Fruit fly (Drosophila melanogaster) whole organism, wandering third instar larva: ENCODE results near the gene CAH7.
A peak's percentile ranks its signal among the peaks of the same experiment; 100 is the strongest.

Experiments
- Abd-B ChIP-seq: fragments of >200 bp; optimal IDR thresholded peaks from 2 replicates; lab custom pipeline; 2017; ENCODE audit warnings: missing biosample characterization, missing genetic modification characterization
- CG32264 ChIP-seq: fragments of 200-800 bp; sonication (Bioruptor generic); optimal IDR thresholded peaks from 2 replicates; lab custom pipeline; 2016; ENCODE audit warnings: missing biosample characterization, missing genetic modification characterization
- CG9705 ChIP-seq: fragments of 200-800 bp; sonication (Bioruptor generic); optimal IDR thresholded peaks from 2 replicates; lab custom pipeline; 2018; ENCODE audit warnings: missing biosample characterization, mild to moderate bottlenecking, missing genetic modification characterization
- CrebA ChIP-seq: fragments of 200-800 bp; sonication (Bioruptor generic); optimal IDR thresholded peaks from 2 replicates; lab custom pipeline; 2016; ENCODE audit warnings: missing biosample characterization, mild to moderate bottlenecking, missing genetic modification characterization, borderline replicate concordance
- Dfd ChIP-seq: fragments of >200 bp; optimal IDR thresholded peaks from 2 replicates; lab custom pipeline; 2017; ENCODE audit warnings: missing biosample characterization, missing genetic modification characterization
- Dif ChIP-seq: fragments of 200-275, 200-300 bp; sonication (Bioruptor generic); optimal IDR thresholded peaks from 2 replicates; lab custom pipeline; 2018; ENCODE audit warnings: missing biosample characterization, missing genetic modification characterization; ENCODE audit not compliant: partially characterized antibody
- GATAd ChIP-seq: sonication (Bioruptor generic); optimal IDR thresholded peaks from 2 replicates; lab custom pipeline; 2016; ENCODE audit warnings: missing biosample characterization, missing genetic modification characterization
- HLH106 ChIP-seq: fragments of 200-800 bp; optimal IDR thresholded peaks from 3 replicates; lab custom pipeline; 2019; ENCODE audit warnings: missing biosample characterization, mild to moderate bottlenecking, missing genetic modification characterization, moderate library complexity
- Hnf4 ChIP-seq: fragments of 200-800 bp; sonication (Bioruptor generic); optimal IDR thresholded peaks from 2 replicates; lab custom pipeline; 2016; ENCODE audit warnings: missing biosample characterization, mild to moderate bottlenecking, missing genetic modification characterization
- Hr78 ChIP-seq: fragments of >200 bp; optimal IDR thresholded peaks from 2 replicates; lab custom pipeline; 2017; ENCODE audit warnings: missing biosample characterization, missing genetic modification characterization
- Hr83 ChIP-seq: fragments of 200-300 bp; sonication (Bioruptor generic); optimal IDR thresholded peaks from 2 replicates; lab custom pipeline; 2016; ENCODE audit warnings: missing biosample characterization, mild to moderate bottlenecking, missing genetic modification characterization, moderate library complexity; ENCODE audit not compliant: poor library complexity, severe bottlenecking
- Jra ChIP-seq: sonication (Bioruptor generic); optimal IDR thresholded peaks from 2 replicates; lab custom pipeline; 2016; ENCODE audit warnings: missing biosample characterization, missing genetic modification characterization
- Mio ChIP-seq: sonication (Bioruptor generic); optimal IDR thresholded peaks from 2 replicates; lab custom pipeline; 2016; ENCODE audit warnings: missing biosample characterization, missing genetic modification characterization
- Myc ChIP-seq: fragments of >200 bp; optimal IDR thresholded peaks from 2 replicates; lab custom pipeline; 2017
- N ChIP-seq: fragments of >200 bp; optimal IDR thresholded peaks from 2 replicates; lab custom pipeline; 2018; ENCODE audit warnings: missing biosample characterization, missing external identifiers, missing genetic modification characterization
- OdsH ChIP-seq: fragments of 200-800 bp; sonication (Bioruptor generic); optimal IDR thresholded peaks from 2 replicates; lab custom pipeline; 2016; ENCODE audit warnings: missing biosample characterization, mild to moderate bottlenecking, missing genetic modification characterization
- Rel ChIP-seq, 2 experiments: fragments of 200-800 bp; sonication (Bioruptor generic) in 1 of 2; optimal IDR thresholded peaks; 2 replicates in 1 of 2; 3 replicates in 1 of 2; lab custom pipeline; 2016 to 2019; ENCODE audit warnings: mild to moderate bottlenecking in 2 of 2, missing biosample characterization in 2 of 2, missing genetic modification characterization in 2 of 2, moderate library complexity in 1 of 2
- Sp1 ChIP-seq: fragments of 200-800 bp; sonication (Bioruptor generic); optimal IDR thresholded peaks from 3 replicates; lab custom pipeline; 2019; ENCODE audit warnings: missing biosample characterization, mild to moderate bottlenecking, missing genetic modification characterization, moderate library complexity
- Vsx2 ChIP-seq: fragments of 200-300, 225-300 bp; sonication (Bioruptor generic); optimal IDR thresholded peaks from 2 replicates; lab custom pipeline; 2018; ENCODE audit warnings: missing biosample characterization, missing genetic modification characterization; ENCODE audit not compliant: partially characterized antibody
- br ChIP-seq: fragments of 200-800 bp; sonication (Bioruptor generic); optimal IDR thresholded peaks from 2 replicates; lab custom pipeline; 2016; ENCODE audit warnings: missing biosample characterization, missing genetic modification characterization
- brk ChIP-seq: fragments of 200-800 bp; sonication (Bioruptor generic); optimal IDR thresholded peaks from 2 replicates; lab custom pipeline; 2016; ENCODE audit warnings: missing biosample characterization, mild to moderate bottlenecking, missing genetic modification characterization
- dl ChIP-seq, 2 experiments: fragments of 175-275, 200-275 bp in 1 of 2; fragments of 200-275 bp in 1 of 2; sonication (Bioruptor generic); optimal IDR thresholded peaks; lab custom pipeline; 2018; ENCODE audit warnings: mild to moderate bottlenecking in 2 of 2, missing biosample characterization in 2 of 2, missing genetic modification characterization in 2 of 2, moderate library complexity in 2 of 2; ENCODE audit not compliant: partially characterized antibody in 2 of 2, insufficient read depth in 1 of 2
- dmrt93B ChIP-seq: fragments of 200-800 bp; sonication (Bioruptor generic); optimal IDR thresholded peaks from 2 replicates; lab custom pipeline; 2018; ENCODE audit warnings: missing biosample characterization, mild to moderate bottlenecking, missing genetic modification characterization
- dsf ChIP-seq: sonication (Bioruptor generic); optimal IDR thresholded peaks from 2 replicates; lab custom pipeline; 2016; ENCODE audit warnings: missing biosample characterization, missing genetic modification characterization, borderline replicate concordance
- ey ChIP-seq: fragments of 200-800 bp; sonication (Bioruptor generic); optimal IDR thresholded peaks from 2 replicates; lab custom pipeline; 2016; ENCODE audit warnings: missing biosample characterization, missing genetic modification characterization
- foxo ChIP-seq, 2 experiments: fragments of 200-800 bp; sonication (Bioruptor generic); optimal IDR thresholded peaks; 2 replicates in 1 of 2; 3 replicates in 1 of 2; lab custom pipeline; 2016 to 2017; ENCODE audit warnings: missing biosample characterization in 2 of 2, missing genetic modification characterization in 2 of 2
- fru ChIP-seq: fragments of 200-800 bp; sonication (Bioruptor generic); optimal IDR thresholded peaks from 3 replicates; lab custom pipeline; 2016; ENCODE audit warnings: missing biosample characterization, mild to moderate bottlenecking, missing genetic modification characterization
- h ChIP-seq: fragments of 200-800 bp; sonication (Bioruptor generic); optimal IDR thresholded peaks from 3 replicates; lab custom pipeline; 2016; ENCODE audit warnings: missing biosample characterization, mild to moderate bottlenecking, missing genetic modification characterization
- jim ChIP-seq: fragments of 175-275, 200-325 bp; sonication (Bioruptor generic); optimal IDR thresholded peaks from 2 replicates; lab custom pipeline; 2016; ENCODE audit warnings: missing biosample characterization, mild to moderate bottlenecking, missing genetic modification characterization
- lola ChIP-seq: fragments of >200 bp; optimal IDR thresholded peaks from 2 replicates; lab custom pipeline; 2017; ENCODE audit warnings: missing biosample characterization, missing genetic modification characterization
- pan ChIP-seq: fragments of >200 bp; optimal IDR thresholded peaks from 2 replicates; lab custom pipeline; 2017
- psq ChIP-seq: fragments of 200-800 bp; sonication (Bioruptor generic); optimal IDR thresholded peaks from 3 replicates; lab custom pipeline; 2017; ENCODE audit warnings: missing biosample characterization, mild to moderate bottlenecking, missing genetic modification characterization, moderate library complexity
- rgr ChIP-seq: fragments of 200-800 bp; sonication (Bioruptor generic); optimal IDR thresholded peaks from 3 replicates; lab custom pipeline; 2016; ENCODE audit warnings: missing biosample characterization, mild to moderate bottlenecking, missing genetic modification characterization
- sage ChIP-seq: fragments of 200-800 bp; sonication (Bioruptor generic); optimal IDR thresholded peaks from 2 replicates; lab custom pipeline; 2016; ENCODE audit warnings: missing biosample characterization, mild to moderate bottlenecking, missing genetic modification characterization
- sv ChIP-seq: fragments of 200-800 bp; sonication (Bioruptor generic); optimal IDR thresholded peaks from 3 replicates; lab custom pipeline; 2016; ENCODE audit warnings: missing biosample characterization, missing genetic modification characterization
- tai ChIP-seq: sonication (Bioruptor generic); optimal IDR thresholded peaks from 2 replicates; lab custom pipeline; 2016; ENCODE audit warnings: missing biosample characterization, missing genetic modification characterization
- usp ChIP-seq: fragments of >200 bp; optimal IDR thresholded peaks from 2 replicates; lab custom pipeline; 2017; ENCODE audit warnings: missing biosample characterization, missing genetic modification characterization
- woc ChIP-seq: sonication (Bioruptor generic); optimal IDR thresholded peaks from 2 replicates; lab custom pipeline; 2016; ENCODE audit warnings: missing biosample characterization, mild to moderate bottlenecking, missing genetic modification characterization

Gene CAH7

dm6 chr3R:10084179-10084647 is 27.8 kb upstream of the CAH7 start:
- TF ChIP-seq Mio (GFP tag; lab: Kevin White, UChicago) (no peak), Hr83 (peak; percentile 58), Dif (GFP tag; lab: Kevin White, UChicago) (peak; percentile 76), fru (peak; percentile 70), brk (GFP tag; lab: Kevin White, UChicago) (no peak), CrebA (GFP tag; lab: Kevin White, UChicago) (peak; percentile 40), psq (GFP tag; lab: Kevin White, UChicago) (peak; percentile 97), dl (GFP tag; optimal IDR thresholded peaks at IDR 0.05; lab: Kevin White, UChicago; ENCODE audit: insufficient read depth in 1 of 2, partially characterized antibody in 2 of 2) (peak; percentile 50 to 71)

- TF ChIP-seq OdsH (GFP tag; lab: Kevin White, UChicago): peak; percentile 95
- peak; percentile 96 for TF ChIP-seq ey (GFP tag; lab: Kevin White, UChicago)
- peak; percentile 86 for TF ChIP-seq tai (GFP tag; lab: Kevin White, UChicago)
- peak; percentile 30 for TF ChIP-seq brk (GFP tag; lab: Kevin White, UChicago)
- TF ChIP-seq dl (GFP tag; optimal IDR thresholded peaks at IDR 0.05; lab: Kevin White, UChicago; ENCODE audit: insufficient read depth in 1 of 2, partially characterized antibody in 2 of 2): no peak
- TF ChIP-seq h: peak; percentile 95
- peak; percentile 91 for TF ChIP-seq Sp1 (GFP tag; lab: Kevin White, UChicago)
- TF ChIP-seq foxo (GFP tag; optimal IDR thresholded peaks at IDR 0.05; lab: Kevin White, UChicago): peak; percentile 43 to 97
- TF ChIP-seq HLH106: peak; percentile 94
- TF ChIP-seq Hr83: peak; percentile 25
- TF ChIP-seq Myc (lab: Kevin White, UChicago): no peak
- peak; percentile 77 for TF ChIP-seq woc (GFP tag; lab: Kevin White, UChicago)
- no peak for TF ChIP-seq Rel (GFP tag; optimal IDR thresholded peaks at IDR 0.05; lab: Kevin White, UChicago)
- peak; percentile 64 for TF ChIP-seq Rel (tag; optimal IDR thresholded peaks at IDR 0.05; lab: Kevin White, UChicago)
- peak; percentile 70 for TF ChIP-seq dsf (GFP tag; lab: Kevin White, UChicago)
- peak; percentile 88 for TF ChIP-seq Dfd (GFP tag; lab: Kevin White, UChicago)
- TF ChIP-seq Hr78: no peak
- TF ChIP-seq GATAd (GFP tag; lab: Kevin White, UChicago): no peak
- TF ChIP-seq Abd-B (GFP tag; lab: Kevin White, UChicago): no peak
- peak; percentile 67 for TF ChIP-seq CrebA (GFP tag; lab: Kevin White, UChicago)
- no peak for TF ChIP-seq usp (GFP tag; lab: Kevin White, UChicago)
- peak; percentile 89 for TF ChIP-seq psq (GFP tag; lab: Kevin White, UChicago)
- peak; percentile 90 for TF ChIP-seq dmrt93B (GFP tag; lab: Kevin White, UChicago)
- TF ChIP-seq Vsx2 (GFP tag; lab: Kevin White, UChicago): no peak
- TF ChIP-seq Dif (GFP tag; lab: Kevin White, UChicago): no peak
- TF ChIP-seq jim (GFP tag; lab: Kevin White, UChicago): no peak
- TF ChIP-seq Mio (GFP tag; lab: Kevin White, UChicago): peak; percentile 80
- peak; percentile 72 for TF ChIP-seq CG32264 (GFP tag; lab: Kevin White, UChicago)
- TF ChIP-seq lola (GFP tag; lab: Kevin White, UChicago): no peak
- TF ChIP-seq CG9705 (GFP tag; lab: Kevin White, UChicago): peak; percentile 65
- no peak for TF ChIP-seq sv (GFP tag; lab: Kevin White, UChicago)
- TF ChIP-seq fru: peak; percentile 95
- TF ChIP-seq pan (lab: Kevin White, UChicago): no peak
- peak; percentile 92 for TF ChIP-seq br (GFP tag; lab: Kevin White, UChicago)
- TF ChIP-seq sage (GFP tag; lab: Kevin White, UChicago): peak; percentile 84
- TF ChIP-seq N: no peak
- peak; percentile 96 for TF ChIP-seq rgr (GFP tag; lab: Kevin White, UChicago)
- TF ChIP-seq Hnf4 (GFP tag; lab: Kevin White, UChicago): peak; percentile 88
- peak; percentile 83 for TF ChIP-seq Jra
These were observed 27.1 kb upstream of the CAH7 start for dm6 chr3R:10084914-10085313.
